Fruit fly (Drosophila melanogaster) whole organism, pupa: ENCODE data around the gene Chchd2.
A peak's percentile ranks its signal among the peaks of the same experiment; 100 is the strongest.

Experiments
- CG10348 ChIP-seq: fragments of 200-800 bp; sonication (Bioruptor generic); IDR thresholded peaks from 2 replicates; pipeline ENCODE4 v1.3.6; 2022; ENCODE audit warnings: missing biosample characterization, missing genetic modification characterization
- CG12605 ChIP-seq: fragments of 200-800 bp; sonication (Bioruptor generic); IDR thresholded peaks from 2 replicates; pipeline ENCODE4 v1.3.6; 2022; ENCODE audit warnings: missing biosample characterization, missing genetic modification characterization
- CG13204 ChIP-seq: fragments of 200-800 bp; sonication (Bioruptor generic); optimal IDR thresholded peaks from 2 replicates; lab custom pipeline; 2018; ENCODE audit warnings: missing biosample characterization, mild to moderate bottlenecking, missing genetic modification characterization, moderate library complexity
- CG14655 ChIP-seq: fragments of 200-800 bp; sonication (Bioruptor generic); optimal IDR thresholded peaks from 3 replicates; lab custom pipeline; 2017; ENCODE audit warnings: mild to moderate bottlenecking, missing biosample characterization, missing genetic modification reagents, missing genetic modification characterization
- CG15710 ChIP-seq: fragments of 200-800 bp; sonication (Bioruptor generic); optimal IDR thresholded peaks from 2 replicates; lab custom pipeline; 2018; ENCODE audit warnings: missing biosample characterization, mild to moderate bottlenecking, missing genetic modification characterization, moderate library complexity
- CG17806 ChIP-seq: fragments of 200-800 bp; sonication (Bioruptor generic); optimal IDR thresholded peaks from 2 replicates; lab custom pipeline; 2018; ENCODE audit warnings: missing biosample characterization, mild to moderate bottlenecking, missing genetic modification characterization, moderate library complexity
- CG32121 ChIP-seq: fragments of 200-800 bp; sonication (Bioruptor generic); IDR thresholded peaks from 2 replicates; pipeline ENCODE4 v1.3.6; 2022; ENCODE audit warnings: missing biosample characterization, missing genetic modification characterization
- CG34367 ChIP-seq: fragments of 200-800 bp; sonication (Bioruptor generic); optimal IDR thresholded peaks from 2 replicates; lab custom pipeline; 2018; ENCODE audit warnings: missing biosample characterization, mild to moderate bottlenecking, missing genetic modification characterization
- CG4496 ChIP-seq: fragments of 200-800 bp; sonication (Bioruptor generic); IDR thresholded peaks from 3 replicates; pipeline ENCODE4 v1.3.6; 2022; ENCODE audit warnings: missing biosample characterization, missing genetic modification characterization
- CG8159 ChIP-seq: fragments of 200-800 bp; sonication (Bioruptor generic); optimal IDR thresholded peaks from 3 replicates; lab custom pipeline; 2018; ENCODE audit warnings: missing biosample characterization, mild to moderate bottlenecking, missing genetic modification characterization, moderate library complexity
- CG8301 ChIP-seq: fragments of 200-800 bp; sonication (Bioruptor generic); optimal IDR thresholded peaks from 2 replicates; lab custom pipeline; 2018; ENCODE audit warnings: missing biosample characterization, mild to moderate bottlenecking, missing genetic modification characterization
- CG9948 ChIP-seq: fragments of 200-800 bp; sonication (Bioruptor generic); optimal IDR thresholded peaks from 2 replicates; lab custom pipeline; 2018; ENCODE audit warnings: missing biosample characterization, mild to moderate bottlenecking, missing genetic modification characterization, moderate library complexity
- D1 ChIP-seq: fragments of 200-800 bp; sonication (Bioruptor generic); optimal IDR thresholded peaks from 2 replicates; lab custom pipeline; 2018; ENCODE audit warnings: missing biosample characterization, mild to moderate bottlenecking, missing genetic modification characterization, moderate library complexity
- EcR ChIP-seq: fragments of 200-800 bp; sonication (Bioruptor generic); optimal IDR thresholded peaks from 3 replicates; lab custom pipeline; 2019; ENCODE audit warnings: missing biosample characterization, missing genetic modification characterization, mild to moderate bottlenecking, moderate library complexity, missing genetic modification reagents
- Ets98B ChIP-seq: fragments of 200-800 bp; sonication (Bioruptor generic); IDR thresholded peaks from 2 replicates; pipeline ENCODE4 v1.3.6; 2022; ENCODE audit warnings: missing biosample characterization, missing genetic modification characterization
- Pif1A ChIP-seq: fragments of 200-800 bp; sonication (Bioruptor generic); optimal IDR thresholded peaks from 3 replicates; lab custom pipeline; 2016; ENCODE audit warnings: missing biosample characterization, missing genetic modification characterization
- Pif1B ChIP-seq: fragments of 200-800 bp; sonication (Bioruptor generic); optimal IDR thresholded peaks from 3 replicates; lab custom pipeline; 2016; ENCODE audit warnings: missing biosample characterization, missing genetic modification characterization
- Snoo ChIP-seq: fragments of 200-800 bp; sonication (Bioruptor generic); optimal IDR thresholded peaks from 3 replicates; lab custom pipeline; 2017; ENCODE audit warnings: missing biosample characterization, mild to moderate bottlenecking, missing genetic modification characterization, inconsistent platforms
- fd96Ca ChIP-seq: fragments of 200-800 bp; sonication (Bioruptor generic); IDR thresholded peaks from 3 replicates; pipeline ENCODE4 v1.3.6; 2022; ENCODE audit warnings: missing biosample characterization, missing genetic modification characterization
- gl ChIP-seq: fragments of 200-800 bp; sonication (Bioruptor generic); optimal IDR thresholded peaks from 2 replicates; lab custom pipeline; 2018; ENCODE audit warnings: missing biosample characterization, mild to moderate bottlenecking, missing genetic modification characterization
- rn ChIP-seq: fragments of 200-800 bp; sonication (Bioruptor generic); IDR thresholded peaks from 2 replicates; pipeline ENCODE4 v1.3.6; 2022; ENCODE audit warnings: missing biosample characterization, missing genetic modification characterization

Chchd2 gene

dm6 chrX:17187495-17187894 lies 38.7 kb downstream of the Chchd2 start:
- TF ChIP-seq rn (GFP tag; lab: Robert Waterston, UW) (no peak), CG15710 (no peak), CG14655 (GFP tag; lab: Kevin White, UChicago) (peak; percentile 12), Ets98B (GFP tag; lab: Robert Waterston, UW) (peak; percentile 54), CG32121 (peak; percentile 57; the same call in 1 of the 2 replicates), CG13204 (GFP tag; lab: Kevin White, UChicago) (no peak), gl (tag; lab: Kevin White, UChicago) (no peak), CG8159 (tag; lab: Kevin White, UChicago) (no peak), CG8301 (tag; lab: Kevin White, UChicago) (peak; percentile 20), CG4496 (GFP tag; lab: Robert Waterston, UW) (peak; percentile 73), EcR (no peak), CG17806 (tag; lab: Kevin White, UChicago) (peak; percentile 20), CG34367 (tag; lab: Kevin White, UChicago) (no peak), Snoo (tag; lab: Kevin White, UChicago) (no peak), CG10348 (GFP tag; lab: Robert Waterston, UW) (no peak), Pif1A (GFP tag; lab: Kevin White, UChicago) (peak; percentile 30), CG9948 (tag; lab: Kevin White, UChicago) (peak; percentile 4), CG12605 (0 out of 2 replicates have a peak, but pooled peaks have one; percentile 36), fd96Ca (GFP tag; lab: Robert Waterston, UW) (0 out of 3 replicates have a peak, but pooled peaks have one; percentile 28), Pif1B (peak; percentile 2), D1 (tag; lab: Kevin White, UChicago) (no peak)

- no peak for TF ChIP-seq CG32121
- TF ChIP-seq fd96Ca (GFP tag; lab: Robert Waterston, UW) = no peak
- no peak for TF ChIP-seq CG4496 (GFP tag; lab: Robert Waterston, UW)
- no peak for TF ChIP-seq CG8301 (tag; lab: Kevin White, UChicago)
- no peak for TF ChIP-seq EcR
- TF ChIP-seq Ets98B (GFP tag; lab: Robert Waterston, UW) = no peak
- no peak for TF ChIP-seq CG15710
- TF ChIP-seq CG10348 (GFP tag; lab: Robert Waterston, UW) = no peak
- TF ChIP-seq CG9948 (tag; lab: Kevin White, UChicago) = no peak
- no peak for TF ChIP-seq Pif1A (GFP tag; lab: Kevin White, UChicago)
- TF ChIP-seq CG12605 = no peak
- TF ChIP-seq rn (GFP tag; lab: Robert Waterston, UW) = no peak
- no peak for TF ChIP-seq Pif1B
- no peak for TF ChIP-seq D1 (tag; lab: Kevin White, UChicago)
- no peak for TF ChIP-seq CG14655 (GFP tag; lab: Kevin White, UChicago)
- TF ChIP-seq CG34367 (tag; lab: Kevin White, UChicago) = no peak
Observed at dm6 chrX:17188167-17188566, 39.4 kb downstream of the Chchd2 start.
